Fruit fly (Drosophila melanogaster) whole organism, pupa: ENCODE results near the gene ais.

Experiments used
- CG10348 ChIP-seq: fragments of 200-800 bp; sonication (Bioruptor generic); IDR thresholded peaks from 2 replicates; pipeline ENCODE4 v1.3.6; 2022; ENCODE audit warnings: missing biosample characterization, missing genetic modification characterization
- CG12605 ChIP-seq: fragments of 200-800 bp; sonication (Bioruptor generic); IDR thresholded peaks from 2 replicates; pipeline ENCODE4 v1.3.6; 2022; ENCODE audit warnings: missing biosample characterization, missing genetic modification characterization
- CG13204 ChIP-seq: fragments of 200-800 bp; sonication (Bioruptor generic); optimal IDR thresholded peaks from 2 replicates; lab custom pipeline; 2018; ENCODE audit warnings: missing biosample characterization, mild to moderate bottlenecking, missing genetic modification characterization, moderate library complexity
- CG14655 ChIP-seq: fragments of 200-800 bp; sonication (Bioruptor generic); optimal IDR thresholded peaks from 3 replicates; lab custom pipeline; 2017; ENCODE audit warnings: mild to moderate bottlenecking, missing biosample characterization, missing genetic modification reagents, missing genetic modification characterization
- CG15710 ChIP-seq: fragments of 200-800 bp; sonication (Bioruptor generic); optimal IDR thresholded peaks from 2 replicates; lab custom pipeline; 2018; ENCODE audit warnings: missing biosample characterization, mild to moderate bottlenecking, missing genetic modification characterization, moderate library complexity
- CG17806 ChIP-seq: fragments of 200-800 bp; sonication (Bioruptor generic); optimal IDR thresholded peaks from 2 replicates; lab custom pipeline; 2018; ENCODE audit warnings: missing biosample characterization, mild to moderate bottlenecking, missing genetic modification characterization, moderate library complexity
- CG32121 ChIP-seq: fragments of 200-800 bp; sonication (Bioruptor generic); IDR thresholded peaks from 2 replicates; pipeline ENCODE4 v1.3.6; 2022; ENCODE audit warnings: missing biosample characterization, missing genetic modification characterization
- CG34367 ChIP-seq: fragments of 200-800 bp; sonication (Bioruptor generic); optimal IDR thresholded peaks from 2 replicates; lab custom pipeline; 2018; ENCODE audit warnings: missing biosample characterization, mild to moderate bottlenecking, missing genetic modification characterization
- CG4496 ChIP-seq: fragments of 200-800 bp; sonication (Bioruptor generic); IDR thresholded peaks from 3 replicates; pipeline ENCODE4 v1.3.6; 2022; ENCODE audit warnings: missing biosample characterization, missing genetic modification characterization
- CG8159 ChIP-seq: fragments of 200-800 bp; sonication (Bioruptor generic); optimal IDR thresholded peaks from 3 replicates; lab custom pipeline; 2018; ENCODE audit warnings: missing biosample characterization, mild to moderate bottlenecking, missing genetic modification characterization, moderate library complexity
- CG8301 ChIP-seq: fragments of 200-800 bp; sonication (Bioruptor generic); optimal IDR thresholded peaks from 2 replicates; lab custom pipeline; 2018; ENCODE audit warnings: missing biosample characterization, mild to moderate bottlenecking, missing genetic modification characterization
- CG9948 ChIP-seq: fragments of 200-800 bp; sonication (Bioruptor generic); optimal IDR thresholded peaks from 2 replicates; lab custom pipeline; 2018; ENCODE audit warnings: missing biosample characterization, mild to moderate bottlenecking, missing genetic modification characterization, moderate library complexity
- D1 ChIP-seq: fragments of 200-800 bp; sonication (Bioruptor generic); optimal IDR thresholded peaks from 2 replicates; lab custom pipeline; 2018; ENCODE audit warnings: missing biosample characterization, mild to moderate bottlenecking, missing genetic modification characterization, moderate library complexity
- EcR ChIP-seq: fragments of 200-800 bp; sonication (Bioruptor generic); optimal IDR thresholded peaks from 3 replicates; lab custom pipeline; 2019; ENCODE audit warnings: missing biosample characterization, missing genetic modification characterization, mild to moderate bottlenecking, moderate library complexity, missing genetic modification reagents
- Ets98B ChIP-seq: fragments of 200-800 bp; sonication (Bioruptor generic); IDR thresholded peaks from 2 replicates; pipeline ENCODE4 v1.3.6; 2022; ENCODE audit warnings: missing biosample characterization, missing genetic modification characterization
- Pif1A ChIP-seq: fragments of 200-800 bp; sonication (Bioruptor generic); optimal IDR thresholded peaks from 3 replicates; lab custom pipeline; 2016; ENCODE audit warnings: missing biosample characterization, missing genetic modification characterization
- Pif1B ChIP-seq: fragments of 200-800 bp; sonication (Bioruptor generic); optimal IDR thresholded peaks from 3 replicates; lab custom pipeline; 2016; ENCODE audit warnings: missing biosample characterization, missing genetic modification characterization
- Snoo ChIP-seq: fragments of 200-800 bp; sonication (Bioruptor generic); optimal IDR thresholded peaks from 3 replicates; lab custom pipeline; 2017; ENCODE audit warnings: missing biosample characterization, mild to moderate bottlenecking, missing genetic modification characterization, inconsistent platforms
- fd96Ca ChIP-seq: fragments of 200-800 bp; sonication (Bioruptor generic); IDR thresholded peaks from 3 replicates; pipeline ENCODE4 v1.3.6; 2022; ENCODE audit warnings: missing biosample characterization, missing genetic modification characterization
- gl ChIP-seq: fragments of 200-800 bp; sonication (Bioruptor generic); optimal IDR thresholded peaks from 2 replicates; lab custom pipeline; 2018; ENCODE audit warnings: missing biosample characterization, mild to moderate bottlenecking, missing genetic modification characterization
- rn ChIP-seq: fragments of 200-800 bp; sonication (Bioruptor generic); IDR thresholded peaks from 2 replicates; pipeline ENCODE4 v1.3.6; 2022; ENCODE audit warnings: missing biosample characterization, missing genetic modification characterization

The ais gene

dm6 chr3L:17841085-17841606, 36.6 kb upstream of the ais start, which contains the start of gene CG5577:
Gene CG5577 (minus strand): TSS chr3L:17841427.
- no peak for TF ChIP-seq CG17806 (tag; lab: Kevin White, UChicago)
- no peak for TF ChIP-seq CG13204 (GFP tag; lab: Kevin White, UChicago)
- TF ChIP-seq EcR: peak; percentile 89
- TF ChIP-seq Snoo (tag; lab: Kevin White, UChicago): no peak
- no peak for TF ChIP-seq Ets98B (GFP tag; lab: Robert Waterston, UW)
- TF ChIP-seq gl (tag; lab: Kevin White, UChicago): no peak
- no peak for TF ChIP-seq CG8159 (tag; lab: Kevin White, UChicago)
- TF ChIP-seq CG4496 (GFP tag; lab: Robert Waterston, UW): peak; percentile 87
- TF ChIP-seq Pif1A (GFP tag; lab: Kevin White, UChicago): no peak
- TF ChIP-seq CG32121: 0 out of 2 replicates have a peak, but pooled peaks have one; percentile 25
- TF ChIP-seq CG12605 (GFP tag; lab: Robert Waterston, UW): no peak
- no peak for TF ChIP-seq D1 (tag; lab: Kevin White, UChicago)
- no peak for TF ChIP-seq CG14655 (GFP tag; lab: Kevin White, UChicago)
- TF ChIP-seq CG34367: no peak
- no peak for TF ChIP-seq rn (GFP tag; lab: Robert Waterston, UW)
- TF ChIP-seq CG9948 (tag; lab: Kevin White, UChicago): no peak
- TF ChIP-seq CG15710: no peak
- TF ChIP-seq CG8301 (tag; lab: Kevin White, UChicago): no peak
- TF ChIP-seq fd96Ca (GFP tag; lab: Robert Waterston, UW): no peak
- TF ChIP-seq Pif1B (GFP tag; lab: Kevin White, UChicago): no peak
- no peak for TF ChIP-seq CG10348 (GFP tag; lab: Robert Waterston, UW)
- TF ChIP-seq, all 21 proteins: peak for 3

dm6 chr3L:17835074-17835473, 30.6 kb upstream of the ais start, which contains the start of gene CG32189:
Gene CG32189 (minus strand): TSS chr3L:17835174.
- TF ChIP-seq CG15710 (no peak), CG14655 (GFP tag; lab: Kevin White, UChicago) (no peak)

- TF ChIP-seq CG8159 (tag; lab: Kevin White, UChicago) (no peak), CG14655 (GFP tag; lab: Kevin White, UChicago) (no peak), CG15710 (no peak), CG13204 (GFP tag; lab: Kevin White, UChicago) (no peak), rn (GFP tag; lab: Robert Waterston, UW) (no peak), CG12605 (GFP tag; lab: Robert Waterston, UW) (no peak), gl (tag; lab: Kevin White, UChicago) (no peak), Snoo (tag; lab: Kevin White, UChicago) (no peak), CG34367 (no peak), CG9948 (tag; lab: Kevin White, UChicago) (no peak), Pif1B (GFP tag; lab: Kevin White, UChicago) (no peak), D1 (tag; lab: Kevin White, UChicago) (no peak), CG17806 (tag; lab: Kevin White, UChicago) (no peak), EcR (no peak), CG32121 (no peak), CG10348 (GFP tag; lab: Robert Waterston, UW) (no peak), CG8301 (tag; lab: Kevin White, UChicago) (no peak)
Measured at dm6 chr3L:17833525-17833924, 29.0 kb upstream of the ais start, which contains the start of gene CG32188. Gene CG32188 (minus strand): TSS chr3L:17833625.

- TF ChIP-seq CG13204 (GFP tag; lab: Kevin White, UChicago) (no peak), CG9948 (tag; lab: Kevin White, UChicago) (no peak), CG10348 (GFP tag; lab: Robert Waterston, UW) (no peak), CG12605 (GFP tag; lab: Robert Waterston, UW) (peak; percentile 71; the same call in 1 of the 2 replicates), EcR (no peak), CG34367 (no peak), CG15710 (no peak), Snoo (tag; lab: Kevin White, UChicago) (no peak)
Measured at dm6 chr3L:17822784-17823383, 18.4 kb upstream of the ais start, which contains the start of the genes Ir75c and Grd. Gene Ir75c (minus strand): TSS chr3L:17822834. Gene Grd (plus strand): TSS chr3L:17823333.

DNA sequence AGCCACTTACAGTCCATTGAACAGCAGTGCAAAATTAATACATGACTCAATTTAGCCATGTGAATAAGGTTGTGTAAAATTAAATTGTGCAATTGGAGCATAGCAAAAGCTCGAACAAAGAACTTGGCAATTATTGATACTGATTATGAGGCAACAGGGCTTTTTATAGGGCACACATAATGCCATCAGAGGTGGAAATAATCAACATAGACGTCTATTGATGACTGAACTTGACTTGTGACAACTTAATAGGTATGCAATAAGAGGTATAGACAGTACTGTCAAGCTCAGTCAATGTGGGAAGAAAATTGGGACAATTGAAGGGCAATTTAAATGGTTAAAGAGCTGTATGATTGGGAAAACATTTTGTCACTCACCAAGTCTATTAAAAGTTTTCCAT, 15.6 kb upstream of the ais start, which contains the start of gene Ir75b:
Ir75b (minus strand) TSS at position 101 of the 400 bp plus-strand sequence.
- TF ChIP-seq CG10348 (GFP tag; lab: Robert Waterston, UW): no peak
- TF ChIP-seq Snoo (tag; lab: Kevin White, UChicago): no peak
- TF ChIP-seq Pif1A (GFP tag; lab: Kevin White, UChicago): no peak
- no peak for TF ChIP-seq Pif1B (GFP tag; lab: Kevin White, UChicago)
- TF ChIP-seq CG8159 (tag; lab: Kevin White, UChicago): no peak
- no peak for TF ChIP-seq CG12605 (GFP tag; lab: Robert Waterston, UW)
- no peak for TF ChIP-seq CG9948 (tag; lab: Kevin White, UChicago)
- TF ChIP-seq CG17806 (tag; lab: Kevin White, UChicago): no peak
- no peak for TF ChIP-seq gl (tag; lab: Kevin White, UChicago)
- TF ChIP-seq CG15710: no peak
- TF ChIP-seq CG34367: no peak
- TF ChIP-seq fd96Ca (GFP tag; lab: Robert Waterston, UW): no peak
- TF ChIP-seq D1 (tag; lab: Kevin White, UChicago): no peak
- no peak for TF ChIP-seq EcR
- no peak for TF ChIP-seq CG8301 (tag; lab: Kevin White, UChicago)
- no peak for TF ChIP-seq CG32121
- no peak for TF ChIP-seq CG14655 (GFP tag; lab: Kevin White, UChicago)
- TF ChIP-seq rn (GFP tag; lab: Robert Waterston, UW): no peak
